Worm (Caenorhabditis elegans): ENCODE data around the gene ucp-4.
A peak's percentile ranks its signal among the peaks of the same experiment; 100 is the strongest.

Gene ucp-4

ce11 chrV:9295581-9295980 is 38.5 kb upstream of the ucp-4 start:
- no peak for TF ChIP-seq nhr-12 (tag; optimal IDR thresholded peaks at IDR 0.05)
- no peak for TF ChIP-seq nhr-237 (tag; optimal IDR thresholded peaks at IDR 0.05)
- no peak for TF ChIP-seq zip-8 (tag; optimal IDR thresholded peaks at IDR 0.05)
- no peak for TF ChIP-seq elt-1 (tag; optimal IDR thresholded peaks at IDR 0.05; ENCODE audit: borderline replicate concordance, insufficient read depth)
- TF ChIP-seq hlh-1 (tag; optimal IDR thresholded peaks at IDR 0.05), result no peak
- TF ChIP-seq unc-120 (tag; optimal IDR thresholded peaks at IDR 0.05; ENCODE audit: poor library complexity, severe bottlenecking), result peak; percentile 49
- peak; percentile 12 for TF ChIP-seq pha-4 (tag; optimal IDR thresholded peaks at IDR 0.05)
- peak; percentile 18 for TF ChIP-seq unc-62 (GFP tag; optimal IDR thresholded peaks at IDR 0.05)
- no peak for TF ChIP-seq drap-1 (GFP tag; optimal IDR thresholded peaks at IDR 0.05)
- no peak for TF ChIP-seq mep-1 (tag; optimal IDR thresholded peaks at IDR 0.05)
- TF ChIP-seq nhr-76 (tag; optimal IDR thresholded peaks at IDR 0.05), result no peak
- no peak for TF ChIP-seq mab-5 (tag; optimal IDR thresholded peaks at IDR 0.05)
- TF ChIP-seq M03D4.4 (tag; optimal IDR thresholded peaks at IDR 0.05), result no peak

- TF ChIP-seq lin-13 (tag; optimal IDR thresholded peaks at IDR 0.05) (no peak), ham-2 (GFP tag; optimal IDR thresholded peaks at IDR 0.05) (no peak)
These were observed 36.8 kb upstream of the ucp-4 start, which contains the start of gene F44A2.5 for ce11 chrV:9297332-9297731. Gene F44A2.5, plus strand, starts transcription at chrV:9297632.

- TF ChIP-seq nhr-2 (tag; optimal IDR thresholded peaks at IDR 0.05) (no peak), tbx-8 (GFP tag; optimal IDR thresholded peaks at IDR 0.05) (no peak), unc-62 (GFP tag; optimal IDR thresholded peaks at IDR 0.05) (no peak)
These were observed 31.1 kb upstream of the ucp-4 start, which contains the start of gene nhr-39 for ce11 chrV:9303026-9303425. Gene nhr-39, plus strand, starts transcription at chrV:9303326.

- no peak for TF ChIP-seq tbx-8 (GFP tag; optimal IDR thresholded peaks at IDR 0.05)
- no peak for TF ChIP-seq nhr-76 (tag; optimal IDR thresholded peaks at IDR 0.05)
- no peak for TF ChIP-seq bed-3 (GFP tag; optimal IDR thresholded peaks at IDR 0.05)
- TF ChIP-seq nhr-12 (tag; optimal IDR thresholded peaks at IDR 0.05), result no peak
- no peak for TF ChIP-seq blmp-1 (tag; optimal IDR thresholded peaks at IDR 0.05)
- TF ChIP-seq nhr-237 (tag; optimal IDR thresholded peaks at IDR 0.05), result no peak
- no peak for TF ChIP-seq mls-2 (tag; optimal IDR thresholded peaks at IDR 0.05)
- TF ChIP-seq unc-62 (GFP tag; optimal IDR thresholded peaks at IDR 0.05), result no peak
- no peak for TF ChIP-seq cnd-1 (tag; optimal IDR thresholded peaks at IDR 0.05)
- TF ChIP-seq flh-1 (GFP tag; optimal IDR thresholded peaks at IDR 0.05), result no peak
- TF ChIP-seq ztf-11 (tag; optimal IDR thresholded peaks at IDR 0.05), result no peak
- TF ChIP-seq ceh-83 (GFP tag; optimal IDR thresholded peaks at IDR 0.05), result no peak
- TF ChIP-seq elt-3 (tag; optimal IDR thresholded peaks at IDR 0.05), result no peak
- TF ChIP-seq lsy-2 (tag; optimal IDR thresholded peaks at IDR 0.05), result no peak
- no peak for TF ChIP-seq hlh-1 (tag; optimal IDR thresholded peaks at IDR 0.05)
These were observed 29.0 kb upstream of the ucp-4 start, which contains the start of gene F44A2.3 for ce11 chrV:9305116-9305515. Gene F44A2.3, plus strand, starts transcription at chrV:9305416.

- TF ChIP-seq ces-1 (GFP tag; optimal IDR thresholded peaks at IDR 0.05) (peak; percentile 2), mab-5 (tag; optimal IDR thresholded peaks at IDR 0.05) (no peak)
These were observed 21.7 kb upstream of the ucp-4 start for ce11 chrV:9312377-9312776.

ce11 chrV:9314408-9314807 is 19.7 kb upstream of the ucp-4 start:
- no peak for TF ChIP-seq bed-3 (GFP tag; optimal IDR thresholded peaks at IDR 0.05)
- TF ChIP-seq ham-2 (GFP tag; optimal IDR thresholded peaks at IDR 0.05), result no peak
- TF ChIP-seq M03D4.4 (tag; optimal IDR thresholded peaks at IDR 0.05), result no peak
- TF ChIP-seq pha-4 (tag; optimal IDR thresholded peaks at IDR 0.05), result no peak
- no peak for TF ChIP-seq drap-1 (GFP tag; optimal IDR thresholded peaks at IDR 0.05)
- no peak for TF ChIP-seq nhr-237 (tag; optimal IDR thresholded peaks at IDR 0.05)
- no peak for TF ChIP-seq sem-2 (GFP tag; optimal IDR thresholded peaks at IDR 0.05)
- no peak for TF ChIP-seq mab-5 (tag; optimal IDR thresholded peaks at IDR 0.05)
- no peak for TF ChIP-seq ceh-83 (GFP tag; optimal IDR thresholded peaks at IDR 0.05)
- TF ChIP-seq snpc-4 (tag; optimal IDR thresholded peaks at IDR 0.05), result no peak

- TF ChIP-seq mls-2 (tag; optimal IDR thresholded peaks at IDR 0.05) (no peak), elt-3 (tag; optimal IDR thresholded peaks at IDR 0.05) (no peak), ces-1 (GFP tag; optimal IDR thresholded peaks at IDR 0.05) (peak; percentile 38), lin-13 (tag; optimal IDR thresholded peaks at IDR 0.05) (no peak)
These were observed 17.1 kb upstream of the ucp-4 start for ce11 chrV:9316970-9317369.

Measured in whole organism, mixed stage, embryonic.